Worm (Caenorhabditis elegans) whole organism, midembryonic: ENCODE data around the gene top-2.

Source experiments
- T22C8.4 ChIP-seq: fragments of 200-800 bp; sonication (Bioruptor generic); IDR thresholded peaks from 2 replicates; pipeline ENCODE4 v1.3.6; 2022; ENCODE audit warnings: missing genetic modification characterization, missing compliant biosample characterization
- cog-1 ChIP-seq: sonication (generic microtip); optimal IDR thresholded peaks from 2 replicates; lab custom pipeline; 2016; ENCODE audit warnings: missing genetic modification characterization, missing compliant biosample characterization
- flt-1 ChIP-seq: fragments of 200-800 bp; sonication (Bioruptor generic); IDR thresholded peaks from 2 replicates; pipeline ENCODE4 v1.3.6; 2022; ENCODE audit warnings: missing genetic modification characterization, missing compliant biosample characterization
- klf-2 ChIP-seq: fragments of 200-800 bp; sonication (Bioruptor generic); conservative IDR thresholded peaks from 2 replicates; pipeline ENCODE4 v1.3.6; 2022; ENCODE audit warnings: missing genetic modification reagents, missing genetic modification characterization, missing compliant biosample characterization
- med-1 ChIP-seq: sonication (generic microtip); optimal IDR thresholded peaks from 2 replicates; lab custom pipeline; 2017; ENCODE audit warnings: missing genetic modification characterization, mild to moderate bottlenecking, missing compliant biosample characterization, antibody characterized with exemption, missing genetic modification reagents; ENCODE audit not compliant: insufficient read depth
- ref-1 ChIP-seq: fragments of 200-800 bp; sonication (Bioruptor generic); conservative IDR thresholded peaks from 2 replicates; pipeline ENCODE4 v1.3.6; 2022; ENCODE audit warnings: missing genetic modification reagents, missing genetic modification characterization, missing compliant biosample characterization
- tab-1 ChIP-seq: fragments of 200-800 bp; sonication (Bioruptor generic); IDR thresholded peaks from 2 replicates; pipeline ENCODE4 v1.3.6; 2022; ENCODE audit warnings: missing genetic modification characterization, missing compliant biosample characterization

ce11 chrII:11845954-11846353, 29.0 kb upstream of the top-2 start:
- TF ChIP-seq T22C8.4 (no peak), flt-1 (GFP tag; lab: Robert Waterston, UW) (no peak), ref-1 (GFP tag; lab: Robert Waterston, UW) (no peak), cog-1 (tag; lab: Kevin White, UChicago) (no peak), tab-1 (GFP tag; lab: Robert Waterston, UW) (no peak), med-1 (no peak), klf-2 (GFP tag; lab: Robert Waterston, UW) (no peak)
